Fruit fly (Drosophila melanogaster): ENCODE data around the gene epsilonCOP.

Gene epsilonCOP

dm6 chr2L:6474878-6475582 is 13.9 kb upstream of the epsilonCOP start:
- TF ChIP-seq CG15336 (GFP tag; IDR thresholded peaks at IDR 0.05): no peak
- no peak for TF ChIP-seq Lpt (GFP tag; optimal IDR thresholded peaks at IDR 0.05)
- no peak for TF ChIP-seq Eip78C (GFP tag)
- no peak for TF ChIP-seq spab (GFP tag; optimal IDR thresholded peaks at IDR 0.05)
- no peak for TF ChIP-seq fkh (GFP tag; optimal IDR thresholded peaks at IDR 0.05)
- TF ChIP-seq Ets96B (tag; optimal IDR thresholded peaks at IDR 0.05): no peak
- no peak for TF ChIP-seq acj6 (GFP tag; optimal IDR thresholded peaks at IDR 0.05)
- no peak for TF ChIP-seq Sox14 (GFP tag; optimal IDR thresholded peaks at IDR 0.05)
- TF ChIP-seq dac (GFP tag; optimal IDR thresholded peaks at IDR 0.05): no peak

dm6 chr2L:6476753-6477152 is 12.1 kb upstream of the epsilonCOP start, which contains the start of gene CG9536:
TSS of gene CG9536 (minus strand) at chr2L:6476975.
- no peak for TF ChIP-seq Blimp-1 (GFP tag; optimal IDR thresholded peaks at IDR 0.05)
- TF ChIP-seq acj6 (GFP tag; optimal IDR thresholded peaks at IDR 0.05): no peak
- no peak for TF ChIP-seq Ets21C (GFP tag; optimal IDR thresholded peaks at IDR 0.05)
- TF ChIP-seq CG10631 (GFP tag; optimal IDR thresholded peaks at IDR 0.05): no peak
- TF ChIP-seq Ets96B (tag; optimal IDR thresholded peaks at IDR 0.05): no peak
- TF ChIP-seq achi (GFP tag; optimal IDR thresholded peaks at IDR 0.05): no peak
- TF ChIP-seq fkh (GFP tag; optimal IDR thresholded peaks at IDR 0.05): peak; percentile 7
- no peak for TF ChIP-seq CG34406 (GFP tag; optimal IDR thresholded peaks at IDR 0.05)

dm6 chr2L:6479226-6479906 is 9.5 kb upstream of the epsilonCOP start:
- TF ChIP-seq eg (GFP tag; IDR thresholded peaks at IDR 0.05): peak; percentile 3; the same call in 2 of the 3 replicates
- TF ChIP-seq Ets96B (tag; optimal IDR thresholded peaks at IDR 0.05): peak; percentile 7
- TF ChIP-seq Met (GFP tag; optimal IDR thresholded peaks at IDR 0.05): peak; percentile 14
- no peak for TF ChIP-seq cyc (GFP tag; optimal IDR thresholded peaks at IDR 0.05)
- TF ChIP-seq Sox102F (GFP tag; optimal IDR thresholded peaks at IDR 0.05): peak; percentile 13
- TF ChIP-seq Smox (GFP tag; optimal IDR thresholded peaks at IDR 0.05): no peak
- peak; percentile 12 for TF ChIP-seq dsx (GFP tag; optimal IDR thresholded peaks at IDR 0.05; ENCODE audit: poor library complexity, severe bottlenecking)
- TF ChIP-seq esn (GFP tag; optimal IDR thresholded peaks at IDR 0.05): no peak
- TF ChIP-seq svp (GFP tag): peak; percentile 49
- TF ChIP-seq Sox15 (GFP tag; optimal IDR thresholded peaks at IDR 0.05): no peak
- peak; percentile 48 for TF ChIP-seq CG32006 (GFP tag; optimal IDR thresholded peaks at IDR 0.05)
- TF ChIP-seq lz (GFP tag; optimal IDR thresholded peaks at IDR 0.05): peak; percentile 21
- peak; percentile 44 to 59 for TF ChIP-seq ss (GFP tag; optimal IDR thresholded peaks at IDR 0.05)
- peak; percentile 2 for TF ChIP-seq Sox14 (GFP tag; optimal IDR thresholded peaks at IDR 0.05)
- TF ChIP-seq Hr4 (GFP tag; optimal IDR thresholded peaks at IDR 0.05): peak; percentile 36
- TF ChIP-seq CG31627 (GFP tag; optimal IDR thresholded peaks at IDR 0.05): no peak
- no peak for TF ChIP-seq dac (GFP tag; optimal IDR thresholded peaks at IDR 0.05)
- no peak for TF ChIP-seq CG10631 (GFP tag; optimal IDR thresholded peaks at IDR 0.05)
- TF ChIP-seq fd59A (GFP tag; optimal IDR thresholded peaks at IDR 0.05): no peak
- peak; percentile 62 for TF ChIP-seq Eip78C (GFP tag)
- no peak for TF ChIP-seq salr (GFP tag; optimal IDR thresholded peaks at IDR 0.05)
- peak; percentile 18 for TF ChIP-seq acj6 (GFP tag; optimal IDR thresholded peaks at IDR 0.05)
- 0 out of 2 replicates have a peak, but pooled peaks have one; percentile 43 for TF ChIP-seq CG15336 (GFP tag; IDR thresholded peaks at IDR 0.05)
- peak; percentile 37 for TF ChIP-seq Eip93F (GFP tag; optimal IDR thresholded peaks at IDR 0.05)
- peak; percentile 35 for TF ChIP-seq vri (GFP tag; optimal IDR thresholded peaks at IDR 0.05)
- TF ChIP-seq CG6163 (GFP tag; IDR thresholded peaks at IDR 0.05): peak; percentile 25; the same call in 1 of the 3 replicates
- no peak for TF ChIP-seq net (GFP tag; optimal IDR thresholded peaks at IDR 0.05)
- TF ChIP-seq Eip75B (GFP tag; optimal IDR thresholded peaks at IDR 0.05): no peak
- TF ChIP-seq pdm3 (GFP tag; optimal IDR thresholded peaks at IDR 0.05): peak; percentile 29
- peak; percentile 23 for TF ChIP-seq CG3919 (GFP tag; optimal IDR thresholded peaks at IDR 0.05)
- no peak for TF ChIP-seq fd85E (GFP tag; optimal IDR thresholded peaks at IDR 0.05)
- no peak for TF ChIP-seq Ets21C (GFP tag; optimal IDR thresholded peaks at IDR 0.05)
- no peak for TF ChIP-seq CG6792 (GFP tag; optimal IDR thresholded peaks at IDR 0.05)
- peak; percentile 29 for TF ChIP-seq CG6808 (GFP tag; optimal IDR thresholded peaks at IDR 0.05)
- TF ChIP-seq CG8119 (GFP tag; IDR thresholded peaks at IDR 0.05): peak; percentile 62
- TF ChIP-seq CG11762 (GFP tag; optimal IDR thresholded peaks at IDR 0.05; ENCODE audit: insufficient read depth): no peak
- TF ChIP-seq achi (GFP tag; optimal IDR thresholded peaks at IDR 0.05): peak; percentile 99
- TF ChIP-seq CG16779 (tag; optimal IDR thresholded peaks at IDR 0.05): peak; percentile 30
- TF ChIP-seq Hr39 (GFP tag; optimal IDR thresholded peaks at IDR 0.05): no peak
